Worm (Caenorhabditis elegans) whole organism, L4 larva: ENCODE results near the gene F49C12.15.
A peak's percentile ranks its signal among the peaks of the same experiment; 100 is the strongest.

Experiments
- F37D6.2 ChIP-seq: sonication (generic microtip); optimal IDR thresholded peaks from 2 replicates; lab custom pipeline; 2016; ENCODE audit warnings: mild to moderate bottlenecking, missing genetic modification characterization, missing compliant biosample characterization
- F49E8.2 ChIP-seq: sonication (generic microtip); optimal IDR thresholded peaks from 2 replicates; lab custom pipeline; 2016; ENCODE audit warnings: missing compliant biosample characterization, mild to moderate bottlenecking, missing genetic modification characterization, borderline replicate concordance
- R02D3.7 ChIP-seq: fragments of 150-350 bp; sonication (generic microtip); optimal IDR thresholded peaks from 3 replicates; lab custom pipeline; 2014; ENCODE audit warnings: missing biosample characterization, missing genetic modification characterization
- aha-1 ChIP-seq: fragments of 150-350 bp; peaks from one replicate; lab custom pipeline; 2014; ENCODE audit warnings: missing biosample characterization, missing genetic modification characterization
- attf-4 ChIP-seq: sonication (generic microtip); optimal IDR thresholded peaks from 3 replicates; lab custom pipeline; 2017; ENCODE audit warnings: missing biosample characterization, missing genetic modification characterization
- ceh-28 ChIP-seq: fragments of 150-350 bp; optimal IDR thresholded peaks from 2 replicates; lab custom pipeline; 2014; ENCODE audit warnings: missing biosample characterization, missing genetic modification reagents, missing genetic modification characterization
- ces-1 ChIP-seq: fragments of 150-350 bp; sonication (generic microtip); optimal IDR thresholded peaks from 4 replicates; lab custom pipeline; 2014; ENCODE audit warnings: missing biosample characterization, missing genetic modification reagents, missing genetic modification characterization
- daf-12 ChIP-seq: fragments of 150-350 bp; optimal IDR thresholded peaks from 2 replicates; lab custom pipeline; 2014; ENCODE audit warnings: missing biosample characterization, missing genetic modification reagents, missing genetic modification characterization
- daf-16 ChIP-seq, 3 experiments: sonication (generic microtip); optimal IDR thresholded peaks; 2 replicates each; lab custom pipeline; 2016 to 2017; ENCODE audit warnings: missing genetic modification characterization in 3 of 3, missing genetic modification reagents in 3 of 3, mild to moderate bottlenecking in 2 of 3, missing compliant biosample characterization in 2 of 3, missing biosample characterization in 1 of 3, moderate library complexity in 1 of 3
- dve-1 ChIP-seq: sonication (generic microtip); optimal IDR thresholded peaks from 2 replicates; lab custom pipeline; 2017; ENCODE audit warnings: antibody characterized with exemption, mild to moderate bottlenecking, missing genetic modification characterization, missing compliant biosample characterization; ENCODE audit not compliant: insufficient read depth
- fkh-10 ChIP-seq: fragments of 150-350 bp; optimal IDR thresholded peaks from 2 replicates; lab custom pipeline; 2014; ENCODE audit warnings: missing biosample characterization, missing genetic modification reagents, missing genetic modification characterization
- hlh-11 ChIP-seq: fragments of 200-800 bp; sonication (Bioruptor generic); optimal IDR thresholded peaks from 2 replicates; lab custom pipeline; 2018; ENCODE audit warnings: mild to moderate bottlenecking, missing genetic modification characterization, missing compliant biosample characterization
- hlh-30 ChIP-seq: sonication (generic microtip); optimal IDR thresholded peaks from 2 replicates; lab custom pipeline; 2017; ENCODE audit warnings: antibody characterized with exemption, mild to moderate bottlenecking, missing genetic modification characterization, missing compliant biosample characterization; ENCODE audit not compliant: insufficient read depth
- lin-13 ChIP-seq: fragments of 150-350 bp; optimal IDR thresholded peaks from 2 replicates; lab custom pipeline; 2014; ENCODE audit warnings: missing biosample characterization, missing genetic modification reagents, missing genetic modification characterization
- lin-38 ChIP-seq: fragments of 200-800 bp; sonication (Bioruptor generic); IDR thresholded peaks from 2 replicates; pipeline ENCODE4 v1.3.6; 2022; ENCODE audit warnings: missing genetic modification reagents, missing genetic modification characterization, missing compliant biosample characterization
- lsy-2 ChIP-seq, 2 experiments: fragments of 150-350 bp in 1 of 2; sonication (generic microtip) in 1 of 2; optimal IDR thresholded peaks; 2 replicates each; lab custom pipeline; 2014 to 2017; ENCODE audit warnings: missing biosample characterization in 2 of 2, missing genetic modification characterization in 2 of 2
- madf-5 ChIP-seq, 2 experiments: fragments of 200-800 bp; sonication (Bioruptor generic); IDR thresholded peaks; 2 replicates each; pipeline ENCODE4 v1.3.6; 2022; ENCODE audit warnings: missing compliant biosample characterization in 2 of 2, missing genetic modification characterization in 2 of 2
- mdl-1 ChIP-seq, 2 experiments: fragments of 150-350 bp in 1 of 2; sonication (generic microtip) in 1 of 2; optimal IDR thresholded peaks; 2 replicates each; lab custom pipeline; 2014 to 2017; ENCODE audit warnings: missing biosample characterization in 2 of 2, missing genetic modification characterization in 2 of 2
- mep-1 ChIP-seq: fragments of 150-350 bp; sonication (generic microtip); optimal IDR thresholded peaks from 3 replicates; lab custom pipeline; 2014; ENCODE audit warnings: missing biosample characterization, missing genetic modification characterization
- mes-2 ChIP-seq: sonication (generic microtip); optimal IDR thresholded peaks from 2 replicates; lab custom pipeline; 2016; ENCODE audit warnings: missing genotype, mild to moderate bottlenecking, missing genetic modification characterization, missing compliant biosample characterization; ENCODE audit not compliant: poor library complexity, severe bottlenecking
- nhr-25 ChIP-seq: sonication (generic microtip); optimal IDR thresholded peaks from 2 replicates; lab custom pipeline; 2017; ENCODE audit warnings: missing genetic modification characterization, mild to moderate bottlenecking, missing compliant biosample characterization, antibody characterized with exemption, moderate library complexity, borderline replicate concordance; ENCODE audit not compliant: insufficient read depth
- nhr-28 ChIP-seq: fragments of 150-350 bp; optimal IDR thresholded peaks from 2 replicates; lab custom pipeline; 2014; ENCODE audit warnings: missing biosample characterization, missing genetic modification characterization
- nhr-6 ChIP-seq: fragments of 150-350 bp; optimal IDR thresholded peaks from 2 replicates; lab custom pipeline; 2014; ENCODE audit warnings: missing biosample characterization, missing genetic modification characterization
- pha-4 ChIP-seq, 2 experiments: fragments of 150-350 bp in 1 of 2; fragments of 200-800 bp in 1 of 2; sonication (Bioruptor generic) in 1 of 2; IDR thresholded peaks in 1 of 2; optimal IDR thresholded peaks in 1 of 2; 2 replicates each; pipeline versions ENCODE4 v1.3.6 to Lab custom; 2014 to 2022; ENCODE audit warnings: missing genetic modification characterization in 2 of 2, missing genetic modification reagents in 2 of 2, missing biosample characterization in 1 of 2, missing compliant biosample characterization in 1 of 2
- php-3 ChIP-seq: fragments of 200-800 bp; sonication (Bioruptor generic); IDR thresholded peaks from 2 replicates; pipeline ENCODE4 v1.3.6; 2022; ENCODE audit warnings: missing genetic modification reagents, missing genetic modification characterization, missing compliant biosample characterization
- rbr-2 ChIP-seq: sonication (generic microtip); optimal IDR thresholded peaks from 2 replicates; lab custom pipeline; 2016; ENCODE audit warnings: missing genotype, missing genetic modification characterization, missing compliant biosample characterization
- set-16 ChIP-seq: fragments of 200-800 bp; sonication (Bioruptor generic); IDR thresholded peaks from 2 replicates; pipeline ENCODE4 v1.3.6; 2022; ENCODE audit warnings: missing genetic modification reagents, missing genetic modification characterization, missing compliant biosample characterization
- spr-1 ChIP-seq: sonication (generic microtip); optimal IDR thresholded peaks from 2 replicates; lab custom pipeline; 2016; ENCODE audit warnings: mild to moderate bottlenecking, missing genetic modification characterization, missing compliant biosample characterization
- unc-130 ChIP-seq: sonication (generic microtip); optimal IDR thresholded peaks from 2 replicates; lab custom pipeline; 2016; ENCODE audit warnings: missing genetic modification reagents, missing genetic modification characterization, missing compliant biosample characterization
- unc-62 ChIP-seq, 3 experiments: fragments of 150-350 bp in 1 of 3; sonication (generic microtip); optimal IDR thresholded peaks in 2 of 3; peaks in 1 of 3; 1 replicate in 1 of 3; 2 replicates in 2 of 3; lab custom pipeline; 2014 to 2017; ENCODE audit warnings: missing biosample characterization in 3 of 3, missing genetic modification characterization in 3 of 3, missing genetic modification reagents in 3 of 3, missing genotype in 1 of 3
- zip-11 ChIP-seq: fragments of 200-800 bp; sonication (Bioruptor generic); IDR thresholded peaks from 2 replicates; pipeline ENCODE4 v1.3.6; 2022; ENCODE audit warnings: missing genetic modification characterization, missing compliant biosample characterization
- zip-2 ChIP-seq: fragments of 150-350 bp; optimal IDR thresholded peaks from 2 replicates; lab custom pipeline; 2014; ENCODE audit warnings: missing biosample characterization, missing genetic modification characterization
- ztf-11 ChIP-seq: fragments of 150-350 bp; optimal IDR thresholded peaks from 2 replicates; lab custom pipeline; 2014; ENCODE audit warnings: missing biosample characterization, missing genetic modification characterization

F49C12.15 gene

DNA sequence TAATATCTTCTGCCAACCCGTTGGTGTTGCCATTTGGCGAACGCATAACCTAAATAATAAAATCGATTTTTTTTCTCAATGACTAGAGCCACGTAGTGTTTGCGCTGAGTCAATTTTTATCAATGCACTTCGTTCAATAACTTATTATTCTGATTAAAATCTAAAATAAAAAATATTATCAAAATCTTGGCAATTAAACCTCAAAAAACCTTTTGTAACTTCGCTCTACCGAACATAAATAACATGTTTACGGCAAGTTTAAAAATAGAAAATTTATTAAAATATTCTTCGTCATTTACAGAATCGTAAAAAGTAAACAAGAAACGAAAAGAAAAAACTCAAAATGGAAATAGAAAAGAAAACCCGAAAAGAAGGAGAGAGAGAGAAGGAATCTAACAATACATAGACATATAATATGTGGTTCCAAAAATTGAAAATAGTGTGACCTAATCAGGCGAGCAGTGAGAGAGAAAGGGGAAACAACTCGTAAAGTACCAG, 18.9 kb downstream of the F49C12.15 start, which contains the start of gene pigc-1 (continued):
- no peak for TF ChIP-seq nhr-25
- TF ChIP-seq zip-2, result no peak
- no peak for TF ChIP-seq ztf-11 (tag; lab: Kevin White, UChicago)
- no peak for TF ChIP-seq php-3 (GFP tag; lab: Robert Waterston, UW)
- no peak for TF ChIP-seq lin-13 (GFP tag; lab: Kevin White, UChicago)
- no peak for TF ChIP-seq daf-12
- no peak for TF ChIP-seq R02D3.7 (tag; lab: Kevin White, UChicago)
- no peak for TF ChIP-seq madf-5 (GFP tag; IDR thresholded peaks at IDR 0.05; lab: Robert Waterston, UW)
- TF ChIP-seq lin-38, result peak; percentile 38
- no peak for TF ChIP-seq set-16 (GFP tag; lab: Robert Waterston, UW)
- no peak for TF ChIP-seq mdl-1 (tag; optimal IDR thresholded peaks at IDR 0.05; lab: Kevin White, UChicago)
- no peak for TF ChIP-seq ces-1 (GFP tag; lab: Kevin White, UChicago)

DNA sequence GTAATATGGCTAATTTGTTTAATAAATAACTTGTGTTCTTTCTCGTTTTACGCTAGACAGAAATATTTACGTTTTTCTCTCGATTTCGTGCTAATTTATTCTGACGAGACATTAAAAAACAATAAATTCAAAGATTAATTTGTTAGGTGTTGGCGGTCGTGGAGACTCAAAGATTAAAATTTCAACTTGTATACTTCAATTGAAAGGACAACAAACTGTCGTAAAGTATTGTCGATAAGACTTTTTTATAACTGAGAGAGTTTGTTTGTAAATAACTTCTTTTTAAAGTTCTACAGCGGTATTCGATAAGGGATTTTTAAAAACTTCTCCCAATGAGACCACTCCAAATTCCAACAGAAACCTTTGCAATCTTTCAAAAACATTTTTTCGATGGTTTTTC, 29.5 kb downstream of the F49C12.15 start:
- no peak for TF ChIP-seq daf-16 (GFP tag; optimal IDR thresholded peaks at IDR 0.05; lab: Kevin White, UChicago)
- TF ChIP-seq daf-16 (tag; optimal IDR thresholded peaks at IDR 0.05; lab: Kevin White, UChicago), result peak; percentile 94
- peak; percentile 19 for TF ChIP-seq dve-1
- no peak for TF ChIP-seq zip-11 (GFP tag; lab: Robert Waterston, UW)
- TF ChIP-seq mep-1 (tag; lab: Kevin White, UChicago), result no peak
- no peak for TF ChIP-seq spr-1 (tag; lab: Kevin White, UChicago)
- no peak for TF ChIP-seq aha-1 (tag; lab: Kevin White, UChicago)

DNA sequence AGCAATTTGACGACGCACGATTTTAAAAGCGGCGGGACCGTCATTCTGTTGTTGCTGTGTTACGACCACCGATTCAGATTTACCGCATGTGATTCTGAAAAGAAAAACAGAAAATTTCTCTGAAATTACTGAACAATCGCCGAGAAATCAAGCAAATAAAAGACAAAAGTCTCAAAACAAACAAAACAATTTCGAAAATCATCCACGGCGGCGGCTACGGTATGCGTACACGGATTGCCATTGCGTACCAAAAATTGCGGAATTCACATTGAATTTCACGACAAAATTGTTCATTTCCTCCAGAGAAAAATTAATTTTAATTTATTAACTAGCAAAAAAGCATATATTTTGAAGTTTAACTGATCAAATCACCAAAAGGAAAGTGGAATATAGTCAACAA, 42.2 kb downstream of the F49C12.15 start, which contains the start of gene pezo-1:
pezo-1 (minus strand) TSS at position 101 of the 400 bp plus-strand sequence.
- TF ChIP-seq ceh-28, result no peak
- TF ChIP-seq lsy-2 (tag; optimal IDR thresholded peaks at IDR 0.05; lab: Kevin White, UChicago), result peak in 1 of 2 experiments; percentile 48

DNA sequence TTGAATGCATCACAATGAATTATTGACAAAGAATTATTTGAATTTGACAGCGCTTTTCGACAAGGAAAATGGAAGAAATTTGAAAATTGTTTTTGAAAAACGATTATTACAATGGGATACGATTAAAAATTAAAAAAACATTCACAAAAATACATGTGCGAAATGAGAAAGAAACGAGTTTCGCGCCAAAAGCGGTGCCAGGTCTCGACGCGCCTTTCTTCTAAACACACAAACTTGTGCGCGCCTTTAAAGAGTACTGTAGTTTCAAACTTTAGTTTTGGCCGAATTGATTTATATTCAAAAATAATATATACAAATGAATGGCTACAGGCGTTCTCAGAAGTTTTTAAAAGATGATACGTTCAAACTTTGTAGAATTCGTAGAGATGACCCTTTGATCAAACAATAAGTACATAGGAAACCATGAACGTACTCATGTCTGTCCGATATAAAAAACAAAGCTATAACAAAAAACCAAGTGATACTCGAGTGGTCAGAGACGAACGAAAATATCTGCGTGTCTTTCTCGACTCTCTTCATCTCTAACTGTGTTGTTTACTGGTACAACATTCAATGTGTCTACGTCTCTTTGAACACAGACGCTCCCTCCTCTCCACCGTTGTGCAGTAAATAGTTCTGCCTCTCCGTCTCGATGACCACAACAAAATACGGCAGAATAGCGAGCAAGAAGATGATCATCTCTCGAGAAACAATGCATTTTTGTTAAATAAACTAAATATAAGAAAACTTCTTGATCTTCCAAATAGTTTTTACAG, 43.8 kb downstream of the F49C12.15 start:
- TF ChIP-seq ceh-28 (no peak), unc-130 (GFP tag; lab: Kevin White, UChicago) (peak; percentile 4), hlh-11 (peak; percentile 44), dve-1 (peak; percentile 58), nhr-28 (tag; lab: Kevin White, UChicago) (peak; percentile 52), daf-16 (GFP tag; optimal IDR thresholded peaks at IDR 0.05; lab: Kevin White, UChicago) (peak in 1 of 2 experiments; percentile 71), daf-16 (tag; optimal IDR thresholded peaks at IDR 0.05; lab: Kevin White, UChicago) (peak; percentile 98), unc-62 (GFP tag; optimal IDR thresholded peaks at IDR 0.05 in 1 of 2; lab: Kevin White, UChicago) (no peak), unc-62 (tag; optimal IDR thresholded peaks at IDR 0.05; lab: Kevin White, UChicago) (no peak), nhr-6 (tag; lab: Kevin White, UChicago) (peak; percentile 33), F37D6.2 (tag; lab: Kevin White, UChicago) (no peak), hlh-30 (tag; lab: Kevin White, UChicago) (peak; percentile 22), attf-4 (tag; lab: Kevin White, UChicago) (no peak), F49E8.2 (tag; lab: Kevin White, UChicago) (peak; percentile 28), rbr-2 (peak; percentile 14), pha-4 (GFP tag; IDR thresholded peaks at IDR 0.05; lab: Robert Waterston, UW) (no peak), pha-4 (tag; optimal IDR thresholded peaks at IDR 0.05; lab: Kevin White, UChicago) (peak; percentile 84), mes-2 (tag; lab: Kevin White, UChicago) (peak; percentile 51), lsy-2 (tag; optimal IDR thresholded peaks at IDR 0.05; lab: Kevin White, UChicago) (peak in 1 of 2 experiments; percentile 24), fkh-10 (GFP tag; lab: Kevin White, UChicago) (peak; percentile 17), lin-38 (peak; percentile 48)
- TF ChIP-seq, all 104 proteins: peak for 14
